Worm (Caenorhabditis elegans): ENCODE data around the gene ZK285.2.

- TF ChIP-seq nhr-12 (tag; optimal IDR thresholded peaks at IDR 0.05) (no peak), unc-62 (GFP tag; optimal IDR thresholded peaks at IDR 0.05) (no peak), lin-13 (tag; optimal IDR thresholded peaks at IDR 0.05) (no peak), nhr-76 (tag; optimal IDR thresholded peaks at IDR 0.05) (no peak), unc-39 (tag; optimal IDR thresholded peaks at IDR 0.05) (no peak), ces-1 (GFP tag; optimal IDR thresholded peaks at IDR 0.05) (no peak), pha-4 (tag; optimal IDR thresholded peaks at IDR 0.05) (no peak), drap-1 (GFP tag; optimal IDR thresholded peaks at IDR 0.05) (no peak), mab-5 (tag; optimal IDR thresholded peaks at IDR 0.05) (no peak), nhr-237 (tag; optimal IDR thresholded peaks at IDR 0.05) (no peak), mep-1 (tag; optimal IDR thresholded peaks at IDR 0.05) (no peak), elt-1 (tag; optimal IDR thresholded peaks at IDR 0.05; ENCODE audit: borderline replicate concordance, insufficient read depth) (no peak)
Measured at ce11 chrV:16075250-16075709, 28.6 kb downstream of the ZK285.2 start, which contains the start of the genes F14H3.12 and srj-29.
